Fruit fly (Drosophila melanogaster) whole organism, embryonic: ENCODE measurements around the gene CG13850.

Experiments
- Ada2b ChIP-seq: fragments of 200-800 bp; sonication (Bioruptor generic); IDR thresholded peaks from 2 replicates; pipeline ENCODE4 v1.3.6; 2022; ENCODE audit warnings: missing biosample characterization, missing genetic modification characterization
- Adf1 ChIP-seq: fragments of 200-800 bp; sonication (Bioruptor generic); IDR thresholded peaks from 2 replicates; pipeline ENCODE4 v1.3.6; 2022; ENCODE audit warnings: missing biosample characterization, missing genetic modification characterization
- Atf6 ChIP-seq: fragments of 200-800 bp; sonication (Bioruptor generic); IDR thresholded peaks from 2 replicates; pipeline ENCODE4 v1.3.6; 2022; ENCODE audit warnings: missing biosample characterization, missing genetic modification characterization
- CG10979 ChIP-seq: fragments of 200-800 bp; sonication (Bioruptor generic); optimal IDR thresholded peaks from 2 replicates; lab custom pipeline; 2018; ENCODE audit warnings: missing biosample characterization, mild to moderate bottlenecking, missing genetic modification characterization, moderate library complexity
- CG11093 ChIP-seq: fragments of 200-800 bp; sonication (Bioruptor generic); IDR thresholded peaks from 3 replicates; pipeline ENCODE4 v1.3.6; 2022; ENCODE audit warnings: missing biosample characterization, missing genetic modification characterization
- CG11504 ChIP-seq: fragments of 200-800 bp; sonication (Bioruptor generic); optimal IDR thresholded peaks from 3 replicates; lab custom pipeline; 2019; ENCODE audit warnings: missing biosample characterization, mild to moderate bottlenecking, missing genetic modification characterization, moderate library complexity
- CG11695 ChIP-seq: fragments of 200-800 bp; sonication (Bioruptor generic); IDR thresholded peaks from 3 replicates; pipeline ENCODE4 v1.3.6; 2022; ENCODE audit warnings: missing biosample characterization, missing genetic modification characterization
- CG11696 ChIP-seq: fragments of 200-800 bp; sonication (Bioruptor generic); IDR thresholded peaks from 2 replicates; pipeline ENCODE4 v1.3.6; 2022; ENCODE audit warnings: missing biosample characterization, missing genetic modification characterization
- CG14014 ChIP-seq: fragments of 200-800 bp; sonication (Bioruptor generic); IDR thresholded peaks from 2 replicates; pipeline ENCODE4 v1.3.6; 2022; ENCODE audit warnings: missing biosample characterization, missing genetic modification characterization
- CG14441 ChIP-seq: fragments of 200-800 bp; sonication (Bioruptor generic); IDR thresholded peaks from 2 replicates; pipeline ENCODE4 v1.3.6; 2022; ENCODE audit warnings: missing biosample characterization, missing genetic modification characterization
- CG14667 ChIP-seq: fragments of 200-800 bp; sonication (Bioruptor generic); IDR thresholded peaks from 2 replicates; pipeline ENCODE4 v1.3.6; 2022; ENCODE audit warnings: missing biosample characterization, missing genetic modification characterization
- CG18011 ChIP-seq: fragments of 200-800 bp; sonication (Bioruptor generic); optimal IDR thresholded peaks from 2 replicates; lab custom pipeline; 2017; ENCODE audit warnings: missing biosample characterization, missing genetic modification characterization, mild to moderate bottlenecking, moderate library complexity, missing genotype
- CG18599 ChIP-seq: fragments of 200-800 bp; sonication (Bioruptor generic); optimal IDR thresholded peaks from 3 replicates; lab custom pipeline; 2017; ENCODE audit warnings: missing biosample characterization, missing genetic modification characterization, mild to moderate bottlenecking, moderate library complexity, missing genetic modification reagents
- CG31224 ChIP-seq: fragments of 200-800 bp; sonication (Bioruptor generic); IDR thresholded peaks from 2 replicates; pipeline ENCODE4 v1.3.6; 2022; ENCODE audit warnings: missing biosample characterization, missing genetic modification characterization
- CG3281 ChIP-seq: fragments of 200-800 bp; sonication (Bioruptor generic); optimal IDR thresholded peaks from 3 replicates; lab custom pipeline; 2017; ENCODE audit warnings: missing biosample characterization, mild to moderate bottlenecking, missing genetic modification characterization
- CG34422 ChIP-seq: fragments of 200-800 bp; sonication (Bioruptor generic); IDR thresholded peaks from 3 replicates; pipeline ENCODE4 v1.3.6; 2022; ENCODE audit warnings: missing biosample characterization, missing genetic modification characterization
- CG5245 ChIP-seq: fragments of 200-800 bp; sonication (Bioruptor generic); optimal IDR thresholded peaks from 3 replicates; lab custom pipeline; 2016; ENCODE audit warnings: missing biosample characterization, missing genetic modification characterization
- CG6689 ChIP-seq: fragments of 200-800 bp; sonication (Bioruptor generic); IDR thresholded peaks from 2 replicates; pipeline ENCODE4 v1.3.6; 2022; ENCODE audit warnings: missing biosample characterization, missing genetic modification characterization
- CG9437 ChIP-seq: fragments of 200-800 bp; sonication (Bioruptor generic); optimal IDR thresholded peaks from 2 replicates; lab custom pipeline; 2018; ENCODE audit warnings: missing biosample characterization, mild to moderate bottlenecking, missing genetic modification characterization
- D ChIP-seq, 2 experiments: fragments of 200-800 bp in 1 of 2; fragments of >200 bp in 1 of 2; sonication (Bioruptor generic) in 1 of 2; optimal IDR thresholded peaks; 2 replicates in 1 of 2; 3 replicates in 1 of 2; lab custom pipeline; 2017; ENCODE audit warnings: mild to moderate bottlenecking in 1 of 2, missing biosample characterization in 1 of 2, missing genetic modification characterization in 1 of 2, missing genetic modification reagents in 1 of 2
- Dbx ChIP-seq: fragments of 200-800 bp; sonication (Bioruptor generic); IDR thresholded peaks from 3 replicates; pipeline ENCODE4 v1.3.6; 2022; ENCODE audit warnings: missing biosample characterization, missing genetic modification characterization
- Fer1 ChIP-seq: fragments of 200-800 bp; sonication (Bioruptor generic); optimal IDR thresholded peaks from 2 replicates; lab custom pipeline; 2017; ENCODE audit warnings: missing biosample characterization, mild to moderate bottlenecking, missing genetic modification characterization
- HLH3B ChIP-seq: fragments of 200-800 bp; sonication (Bioruptor generic); IDR thresholded peaks from 2 replicates; pipeline ENCODE4 v1.3.6; 2022; ENCODE audit warnings: missing biosample characterization, missing genetic modification characterization
- Hsf ChIP-seq: fragments of 200-800 bp; sonication (Bioruptor generic); optimal IDR thresholded peaks from 3 replicates; lab custom pipeline; 2016; ENCODE audit warnings: missing biosample characterization, missing genetic modification characterization
- Mrtf ChIP-seq: fragments of 200-800 bp; sonication (Bioruptor generic); IDR thresholded peaks from 3 replicates; pipeline ENCODE4 v1.3.6; 2022; ENCODE audit warnings: missing biosample characterization, missing genetic modification characterization
- Opbp ChIP-seq: fragments of 200-800 bp; sonication (Bioruptor generic); IDR thresholded peaks from 3 replicates; pipeline ENCODE4 v1.3.6; 2022; ENCODE audit warnings: missing biosample characterization, missing genetic modification characterization; ENCODE audit not compliant: partially characterized antibody
- PHDP ChIP-seq: fragments of 200-800 bp; sonication (Bioruptor generic); optimal IDR thresholded peaks from 3 replicates; lab custom pipeline; 2018; ENCODE audit warnings: missing biosample characterization, mild to moderate bottlenecking, missing genetic modification characterization, moderate library complexity
- Ptx1 ChIP-seq: fragments of 200-800 bp; sonication (Bioruptor generic); IDR thresholded peaks from 2 replicates; pipeline ENCODE4 v1.3.6; 2022; ENCODE audit warnings: missing biosample characterization, missing genetic modification characterization
- ac ChIP-seq: fragments of 200-800 bp; sonication (Bioruptor generic); optimal IDR thresholded peaks from 3 replicates; lab custom pipeline; 2017; ENCODE audit warnings: missing biosample characterization, mild to moderate bottlenecking, missing genetic modification characterization
- bcd ChIP-seq: fragments of 200-800 bp; sonication (Bioruptor generic); optimal IDR thresholded peaks from 2 replicates; lab custom pipeline; 2017; ENCODE audit warnings: missing biosample characterization, mild to moderate bottlenecking, missing genetic modification characterization
- dpn ChIP-seq, 2 experiments: fragments of 200-800 bp; sonication (Bioruptor generic); optimal IDR thresholded peaks; 3 replicates each; lab custom pipeline; 2016; ENCODE audit warnings: missing biosample characterization in 2 of 2, missing genetic modification characterization in 2 of 2
- fd96Cb ChIP-seq: fragments of 200-800 bp; sonication (Bioruptor generic); optimal IDR thresholded peaks from 2 replicates; lab custom pipeline; 2018; ENCODE audit warnings: missing biosample characterization, mild to moderate bottlenecking, missing genetic modification characterization, moderate library complexity
- ftz-f1 ChIP-seq: fragments of 200-800 bp; sonication (Bioruptor generic); optimal IDR thresholded peaks from 2 replicates; lab custom pipeline; 2016; ENCODE audit warnings: missing biosample characterization, missing genetic modification characterization
- gce ChIP-seq: fragments of 200-800 bp; sonication (Bioruptor generic); IDR thresholded peaks from 3 replicates; pipeline ENCODE4 v1.3.6; 2022; ENCODE audit warnings: missing biosample characterization, missing genetic modification characterization
- mirr ChIP-seq: fragments of 200-800 bp; sonication (Bioruptor generic); optimal IDR thresholded peaks from 3 replicates; lab custom pipeline; 2018; ENCODE audit warnings: missing biosample characterization, mild to moderate bottlenecking, missing genetic modification characterization
- org-1 ChIP-seq: fragments of 200-800 bp; sonication (Bioruptor generic); optimal IDR thresholded peaks from 2 replicates; lab custom pipeline; 2017; ENCODE audit warnings: missing biosample characterization, missing genetic modification characterization
- pb ChIP-seq: fragments of 200-800 bp; sonication (Bioruptor generic); optimal IDR thresholded peaks from 3 replicates; lab custom pipeline; 2016; ENCODE audit warnings: missing biosample characterization, missing genetic modification characterization
- pfk ChIP-seq: fragments of 200-800 bp; sonication (Bioruptor generic); optimal IDR thresholded peaks from 2 replicates; lab custom pipeline; 2018; ENCODE audit warnings: missing biosample characterization, mild to moderate bottlenecking, missing genetic modification characterization, moderate library complexity
- ranshi ChIP-seq: fragments of 200-800 bp; sonication (Bioruptor generic); IDR thresholded peaks from 2 replicates; pipeline ENCODE4 v1.3.6; 2022; ENCODE audit warnings: missing biosample characterization, missing genetic modification characterization
- row ChIP-seq: fragments of 200-800 bp; sonication (Bioruptor generic); IDR thresholded peaks from 3 replicates; pipeline ENCODE4 v1.3.6; 2022; ENCODE audit warnings: missing biosample characterization, missing genetic modification characterization
- sd ChIP-seq: fragments of 200-800 bp; sonication (Bioruptor generic); optimal IDR thresholded peaks from 3 replicates; lab custom pipeline; 2018; ENCODE audit warnings: missing biosample characterization, mild to moderate bottlenecking, missing genetic modification characterization, moderate library complexity
- sens ChIP-seq: fragments of 200-800 bp; sonication (Bioruptor generic); peaks from one replicate; lab custom pipeline; 2016; ENCODE audit warnings: missing biosample characterization, missing genetic modification characterization
- slbo ChIP-seq: fragments of 200-800 bp; sonication (Bioruptor generic); IDR thresholded peaks from 2 replicates; pipeline ENCODE4 v1.3.6; 2022; ENCODE audit warnings: missing biosample characterization, missing genetic modification characterization
- zfh1 ChIP-seq: fragments of 200-800 bp; sonication (Bioruptor generic); IDR thresholded peaks from 3 replicates; pipeline ENCODE4 v1.3.6; 2022; ENCODE audit warnings: missing biosample characterization, missing genetic modification characterization

Gene CG13850

DNA sequence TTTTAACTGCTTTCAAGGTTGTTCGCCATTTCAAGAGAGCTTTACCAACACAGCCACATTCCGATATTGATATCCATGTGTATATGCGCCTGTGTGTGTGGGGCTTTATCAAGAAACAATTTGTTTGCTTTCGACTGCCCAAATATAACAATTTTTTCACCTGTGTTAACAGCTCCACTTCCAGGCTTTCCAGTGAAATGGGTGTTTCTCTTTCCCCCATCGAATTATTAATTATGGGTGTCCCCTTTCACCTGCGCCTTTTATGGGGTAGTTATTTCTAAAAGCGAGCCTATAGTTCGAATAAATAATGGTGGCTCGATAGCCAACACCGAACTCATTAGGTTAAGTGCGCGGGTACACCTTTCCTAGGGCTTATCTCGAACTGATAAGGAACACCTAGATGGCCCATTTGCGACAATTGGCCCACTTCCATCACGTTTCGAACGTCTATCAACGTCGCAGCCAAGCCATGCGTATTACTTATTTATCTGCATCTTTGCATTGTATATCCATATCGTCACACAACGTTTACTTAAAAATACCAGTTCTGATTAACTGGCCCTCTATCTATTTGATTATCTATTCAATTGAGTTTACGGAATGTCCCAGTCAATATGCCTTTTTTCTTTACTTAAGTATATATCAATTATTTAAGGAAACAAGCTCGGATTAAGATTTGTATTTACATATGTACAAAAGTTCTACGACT lies 1.3 kb upstream of the CG13850 start (continued):
- TF ChIP-seq CG18599 (GFP tag; lab: Kevin White, UChicago) (peak; percentile 48), CG6689 (GFP tag; lab: Robert Waterston, UW) (no peak), ftz-f1 (peak; percentile 87), ac (GFP tag; lab: Kevin White, UChicago) (no peak), Atf6 (GFP tag; lab: Robert Waterston, UW) (0 out of 2 replicates have a peak, but pooled peaks have one; percentile 8), pb (GFP tag; lab: Kevin White, UChicago) (no peak), mirr (peak; percentile 91), PHDP (tag; lab: Kevin White, UChicago) (peak; percentile 6), sd (tag; lab: Kevin White, UChicago) (peak; percentile 56), Fer1 (GFP tag; lab: Kevin White, UChicago) (peak; percentile 35), CG3281 (GFP tag; lab: Kevin White, UChicago) (peak; percentile 31)

DNA sequence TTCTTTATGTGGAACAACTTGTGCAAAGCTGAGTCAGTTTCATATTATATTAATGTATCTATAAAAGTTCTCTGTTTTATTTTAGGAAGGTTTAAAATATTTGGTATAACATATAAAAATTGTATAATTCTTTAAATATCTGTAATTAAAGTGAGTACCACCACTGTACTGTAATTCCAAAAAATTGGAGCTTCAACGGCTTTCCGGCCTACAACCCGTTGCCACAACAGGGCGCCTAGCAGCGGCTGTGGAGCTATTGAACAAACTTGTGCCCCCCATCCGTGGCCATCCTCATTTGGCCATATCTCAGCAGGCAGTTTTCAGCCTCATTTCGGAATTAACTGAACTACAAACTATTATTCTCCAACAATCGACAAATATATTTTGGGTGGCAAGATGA lies 5.1 kb downstream of the CG13850 start, which contains the start of gene CG13855:
Gene CG13855 (plus strand): TSS at position 301 of the 400 bp plus-strand sequence.
- TF ChIP-seq CG11093 (GFP tag; lab: Robert Waterston, UW) = no peak
- TF ChIP-seq ranshi (GFP tag; lab: Robert Waterston, UW) = no peak
- no peak for TF ChIP-seq CG9437
- TF ChIP-seq CG18011 (GFP tag; lab: Kevin White, UChicago) = no peak
- TF ChIP-seq CG14014 (GFP tag; lab: Robert Waterston, UW) = no peak
- TF ChIP-seq CG14441 (GFP tag; lab: Robert Waterston, UW) = no peak

DNA sequence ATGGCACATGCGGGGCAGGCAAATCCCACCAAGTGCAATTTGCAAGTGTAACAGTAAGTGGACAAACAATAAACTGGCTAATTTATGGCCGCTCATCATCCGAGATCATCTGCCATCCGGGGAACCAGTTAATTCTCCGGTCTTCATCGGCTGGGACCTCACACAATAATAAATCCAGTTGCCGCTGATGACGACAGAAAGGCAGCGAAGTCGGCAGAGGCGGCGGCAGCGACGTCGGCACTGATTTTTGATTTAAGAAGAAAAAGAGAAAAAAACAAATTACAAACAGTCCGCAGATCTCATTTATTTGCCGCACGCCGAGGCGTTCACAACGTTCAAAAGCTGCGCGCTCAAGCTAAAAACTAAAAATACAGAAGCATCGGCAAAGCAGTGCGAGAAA lies 8.4 kb downstream of the CG13850 start, which contains the start of gene CG13856:
Gene CG13856 (plus strand): TSS at position 301 of the 400 bp plus-strand sequence.
- TF ChIP-seq CG11696 (GFP tag; lab: Robert Waterston, UW) (no peak), Adf1 (GFP tag; lab: Robert Waterston, UW) (peak; percentile 17; the same call in 1 of the 2 replicates)

DNA sequence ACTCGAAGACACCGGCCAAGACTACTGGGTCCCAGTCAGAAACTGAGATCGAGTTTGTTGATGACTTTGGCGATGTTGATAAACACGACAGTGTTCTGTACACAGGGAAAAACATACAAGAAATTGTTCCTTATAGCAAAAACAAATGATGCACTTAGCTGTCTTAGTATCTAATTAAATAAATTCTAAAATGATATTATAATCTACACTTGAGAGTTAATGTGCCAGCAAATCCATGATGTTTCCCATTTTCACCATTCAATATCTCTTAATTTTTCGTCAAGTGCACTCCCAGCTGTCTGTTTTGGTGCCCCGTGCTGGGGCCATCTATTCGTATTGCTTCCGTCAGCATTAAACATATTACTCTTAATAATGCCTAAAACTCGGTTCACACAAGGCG lies 10.5 kb downstream of the CG13850 start:
- TF ChIP-seq pfk (GFP tag; lab: Kevin White, UChicago) (no peak), Ptx1 (GFP tag; lab: Robert Waterston, UW) (peak; percentile 58), Mrtf (peak; percentile 62; the same call in 2 of the 3 replicates), Dbx (GFP tag; lab: Robert Waterston, UW) (peak; percentile 51; the same call in 2 of the 3 replicates), zfh1 (peak; percentile 56; the same call in 1 of the 3 replicates), row (GFP tag; lab: Robert Waterston, UW) (peak; percentile 61; the same call in 2 of the 3 replicates), dpn (GFP tag; optimal IDR thresholded peaks at IDR 0.05; lab: Kevin White, UChicago) (peak in 1 of 2 experiments; percentile 3), CG14667 (GFP tag; lab: Robert Waterston, UW) (0 out of 2 replicates have a peak, but pooled peaks have one; percentile 15), HLH3B (peak; percentile 53; the same call in 1 of the 2 replicates), D (optimal IDR thresholded peaks at IDR 0.05; lab: Kevin White, UChicago) (no peak), D (GFP tag; optimal IDR thresholded peaks at IDR 0.05; lab: Kevin White, UChicago) (peak; percentile 17), Hsf (GFP tag; lab: Kevin White, UChicago) (peak; percentile 34), CG10979 (tag; lab: Kevin White, UChicago) (peak; percentile 42), slbo (GFP tag; lab: Robert Waterston, UW) (peak; percentile 73), CG31224 (GFP tag; lab: Robert Waterston, UW) (peak; percentile 42; the same call in 1 of the 2 replicates), sens (GFP tag; lab: Kevin White, UChicago) (peak; percentile 65), org-1 (no peak), CG11504 (no peak), CG5245 (GFP tag; lab: Kevin White, UChicago) (peak; percentile 12), gce (GFP tag; lab: Robert Waterston, UW) (0 out of 3 replicates have a peak, but pooled peaks have one; percentile 29), Ada2b (GFP tag; lab: Robert Waterston, UW) (peak; percentile 40; the same call in 1 of the 2 replicates), CG11695 (GFP tag; lab: Robert Waterston, UW) (peak; percentile 51; the same call in 1 of the 3 replicates), fd96Cb (tag; lab: Kevin White, UChicago) (peak; percentile 18), bcd (GFP tag; lab: Kevin White, UChicago) (peak; percentile 27), Opbp (GFP tag; lab: Robert Waterston, UW) (no peak), CG34422 (GFP tag; lab: Robert Waterston, UW) (peak; percentile 63; the same call in 1 of the 3 replicates)
